Fruit fly (Drosophila melanogaster): ENCODE data around the gene Bub3.

The Bub3 gene

DNA sequence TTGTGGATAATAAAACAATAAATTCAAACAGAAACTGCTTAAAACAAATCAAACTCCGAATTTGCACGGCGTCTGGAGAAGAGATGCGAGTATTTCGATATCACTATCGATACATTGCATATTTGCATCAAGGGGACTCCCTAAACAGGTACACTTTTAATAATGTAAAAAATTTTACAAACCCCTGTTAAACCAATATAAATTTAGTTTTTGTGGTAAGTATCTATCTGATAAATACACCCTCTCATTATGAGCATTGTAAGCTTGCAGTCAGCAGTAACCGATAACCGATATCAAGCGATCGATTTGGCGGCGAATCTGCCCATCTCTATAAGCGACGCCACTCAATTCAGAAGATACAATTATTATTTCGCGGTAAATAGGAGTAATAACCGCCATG, at the start of gene Bub3, which contains the start of gene Cap-D2:
Bub3 (minus strand) TSS at position 89 of the 400 bp plus-strand sequence.
Cap-D2 (plus strand) TSS at position 319 of the 400 bp plus-strand sequence.
- peak; percentile 10 for TF ChIP-seq noc (tag; optimal IDR thresholded peaks at IDR 0.05)

DNA sequence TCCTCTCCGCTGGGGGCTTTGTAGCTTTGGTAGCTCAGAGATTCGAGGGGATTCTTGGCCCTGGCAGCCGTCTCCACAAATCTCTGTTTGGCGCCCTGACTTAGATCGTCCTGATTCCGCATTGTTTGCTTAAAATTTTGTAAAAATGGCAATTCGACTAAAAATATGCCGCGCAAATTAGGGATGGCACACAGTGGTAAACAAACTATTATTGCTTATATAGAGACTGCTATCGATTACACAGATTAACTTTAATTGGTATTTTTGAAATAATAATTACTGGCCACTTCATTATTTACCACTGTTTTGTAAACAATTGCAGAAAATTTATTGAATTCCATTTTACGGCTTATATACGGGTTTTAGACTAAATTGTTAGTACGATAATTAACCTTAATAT, 49.5 kb upstream of the Bub3 start, which contains the start of the genes Naa40 and CG18731:
Naa40 (minus strand) TSS at position 206 of the 400 bp plus-strand sequence.
CG18731 (plus strand) TSS at position 283 of the 400 bp plus-strand sequence.
- no peak for TF ChIP-seq noc (tag; optimal IDR thresholded peaks at IDR 0.05)

DNA sequence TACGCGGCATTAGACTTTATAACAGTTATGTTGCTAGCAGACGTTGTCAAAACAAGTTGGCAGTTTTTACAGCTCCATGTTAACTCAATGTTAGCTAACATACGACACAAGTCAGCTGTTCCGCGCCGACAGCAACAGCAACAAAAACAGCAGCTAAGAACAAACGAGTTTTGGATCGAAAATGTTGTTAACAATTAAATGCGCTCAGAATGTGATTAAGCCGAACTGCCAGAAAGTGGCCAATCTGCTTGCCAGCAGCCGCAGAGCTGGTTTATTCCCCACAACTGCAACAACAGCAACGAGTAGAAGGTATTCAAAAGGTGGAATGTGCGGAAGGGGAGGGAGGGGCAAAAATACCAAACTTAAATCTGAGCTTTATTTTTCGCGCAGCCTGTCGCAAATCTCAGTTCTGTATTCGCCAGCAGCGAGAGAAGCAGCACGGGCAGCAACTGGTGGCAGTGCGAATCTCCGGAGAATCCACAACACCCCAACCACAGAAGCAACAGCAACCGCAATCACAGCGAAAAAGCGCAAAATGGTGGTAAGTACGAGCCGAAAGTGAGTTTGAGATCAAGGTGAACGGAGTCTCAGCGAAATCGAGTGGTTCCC, 47.9 kb upstream of the Bub3 start, which contains the start of gene Pcd:
Pcd (plus strand) TSS at position 116 of the 609 bp plus-strand sequence.
- TF ChIP-seq noc (tag; optimal IDR thresholded peaks at IDR 0.05), result no peak

DNA sequence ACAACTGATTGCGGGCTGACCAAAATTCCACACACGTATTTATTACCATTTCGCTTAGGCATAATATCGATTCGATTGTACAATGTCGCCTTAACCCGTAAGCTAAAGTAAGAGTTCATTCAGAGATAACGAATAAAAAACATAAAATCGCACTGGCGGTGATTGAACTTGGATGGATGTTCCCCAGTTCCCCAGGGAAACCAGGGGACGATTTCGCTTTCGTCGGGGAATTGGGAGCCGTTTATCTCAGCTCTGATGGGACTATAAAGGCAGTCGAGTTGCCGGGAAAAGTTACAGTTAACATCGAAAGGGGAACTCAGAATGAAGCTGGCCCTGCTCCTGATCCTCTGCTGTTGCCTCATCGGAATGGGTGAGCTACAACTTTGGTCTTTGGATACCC, 47.0 kb upstream of the Bub3 start, which contains the start of gene CG34296:
CG34296 (plus strand) TSS at position 301 of the 400 bp plus-strand sequence.
- TF ChIP-seq noc (tag; optimal IDR thresholded peaks at IDR 0.05), result no peak

- TF ChIP-seq noc (tag; optimal IDR thresholded peaks at IDR 0.05), result no peak
Observed at dm6 chr3R:29718363-29718762, 43.1 kb upstream of the Bub3 start, which contains the start of gene CG15506. Gene CG15506 (plus strand): TSS chr3R:29718663.

- no peak for TF ChIP-seq noc (tag; optimal IDR thresholded peaks at IDR 0.05)
Observed at dm6 chr3R:29717519-29717918, 42.3 kb upstream of the Bub3 start.

dm6 chr3R:29716782-29717317, 41.6 kb upstream of the Bub3 start, which contains the start of gene Obp99b:
Gene Obp99b (minus strand): TSS chr3R:29716896.
- no peak for TF ChIP-seq noc (tag; optimal IDR thresholded peaks at IDR 0.05)

dm6 chr3R:29716043-29716781, 41.0 kb upstream of the Bub3 start:
- no peak for TF ChIP-seq noc (tag; optimal IDR thresholded peaks at IDR 0.05)

DNA sequence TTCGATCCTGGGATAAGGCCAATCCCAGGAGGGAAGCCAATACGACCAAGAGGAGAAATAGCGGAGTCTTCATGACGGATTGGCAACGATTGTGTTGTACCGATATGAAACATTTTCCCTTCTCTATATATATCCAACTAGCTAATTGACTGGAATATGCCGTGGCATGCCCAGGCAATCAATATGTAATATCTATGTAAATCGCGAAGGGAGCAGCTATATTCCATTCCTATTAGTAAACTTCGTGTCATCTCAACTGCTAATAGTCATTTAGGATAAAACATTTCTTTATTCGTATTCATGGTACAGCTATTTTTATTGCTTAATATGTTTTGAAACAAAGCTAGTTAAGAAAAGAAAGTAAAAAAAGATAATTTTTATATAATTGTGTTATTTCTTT, 40.1 kb upstream of the Bub3 start, which contains the start of gene Dup99B:
Dup99B (minus strand) TSS at position 101 of the 400 bp plus-strand sequence.
- TF ChIP-seq noc (tag; optimal IDR thresholded peaks at IDR 0.05), result no peak

dm6 chr3R:29714314-29714713, 39.1 kb upstream of the Bub3 start, which contains the start of gene Obp99d:
Gene Obp99d (plus strand): TSS chr3R:29714505.
- no peak for TF ChIP-seq noc (tag; optimal IDR thresholded peaks at IDR 0.05)

DNA sequence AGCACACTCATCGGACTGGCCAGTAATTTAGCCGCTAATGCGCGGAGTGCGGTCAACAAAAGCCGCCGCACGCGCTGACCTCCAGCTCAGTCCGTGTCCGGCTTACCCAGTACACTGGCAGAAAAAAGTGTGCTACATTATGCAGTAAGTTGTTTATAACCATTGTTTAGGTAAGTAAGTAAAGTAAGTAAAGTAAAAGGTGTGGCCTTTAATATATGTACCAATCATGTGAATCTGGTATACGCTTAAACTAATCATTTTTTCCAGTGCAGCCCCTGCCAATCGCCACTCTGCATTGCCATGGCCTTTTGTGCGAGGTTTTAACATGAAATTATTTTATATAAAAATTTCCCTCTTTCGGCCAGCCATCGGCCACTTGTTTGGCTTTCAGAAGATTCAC, 36.2 kb upstream of the Bub3 start:
- no peak for TF ChIP-seq noc (tag; optimal IDR thresholded peaks at IDR 0.05)

- no peak for TF ChIP-seq noc (tag; optimal IDR thresholded peaks at IDR 0.05)
Observed at dm6 chr3R:29708322-29708721, 33.1 kb upstream of the Bub3 start.

DNA sequence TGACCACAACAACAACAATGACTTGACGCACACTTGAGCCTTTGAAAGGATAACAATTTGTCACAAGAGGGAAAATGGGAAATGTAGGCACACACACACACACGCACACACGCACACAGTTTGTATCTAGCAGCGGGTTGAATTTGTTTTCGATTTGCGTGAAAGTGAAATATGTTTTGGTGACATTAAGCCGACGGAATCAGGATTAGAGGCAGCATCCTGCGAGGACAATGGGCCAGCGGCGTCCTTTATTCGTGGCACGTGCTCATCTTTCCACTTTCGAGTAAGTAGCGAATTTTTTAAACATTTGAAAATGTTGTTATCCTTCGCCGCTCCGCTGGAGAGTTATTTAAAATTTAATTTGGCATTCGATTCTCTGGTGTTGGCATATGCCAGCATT, 32.0 kb upstream of the Bub3 start:
- no peak for TF ChIP-seq noc (tag; optimal IDR thresholded peaks at IDR 0.05)

dm6 chr3R:29705789-29706303, 30.6 kb upstream of the Bub3 start:
- TF ChIP-seq noc (tag; optimal IDR thresholded peaks at IDR 0.05), result no peak

DNA sequence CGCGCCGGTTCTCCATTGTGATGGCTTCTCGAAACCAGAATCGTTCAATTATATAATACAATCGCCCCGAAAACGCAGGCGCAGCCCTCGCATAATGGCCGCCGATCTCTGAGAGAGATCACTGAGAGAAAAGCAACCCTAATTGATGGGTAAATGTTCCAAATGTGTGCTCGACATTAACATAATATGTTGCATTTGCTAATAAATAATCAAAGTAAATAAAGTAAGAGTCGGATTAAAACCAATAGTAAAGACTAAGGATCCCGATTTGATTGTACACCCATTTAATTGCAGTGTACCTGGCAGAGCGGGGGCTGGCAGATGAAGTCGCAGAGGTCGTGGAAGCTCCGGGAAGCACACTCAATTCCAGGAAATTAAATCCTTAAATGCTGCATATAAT, 29.3 kb upstream of the Bub3 start:
- no peak for TF ChIP-seq noc (tag; optimal IDR thresholded peaks at IDR 0.05)

DNA sequence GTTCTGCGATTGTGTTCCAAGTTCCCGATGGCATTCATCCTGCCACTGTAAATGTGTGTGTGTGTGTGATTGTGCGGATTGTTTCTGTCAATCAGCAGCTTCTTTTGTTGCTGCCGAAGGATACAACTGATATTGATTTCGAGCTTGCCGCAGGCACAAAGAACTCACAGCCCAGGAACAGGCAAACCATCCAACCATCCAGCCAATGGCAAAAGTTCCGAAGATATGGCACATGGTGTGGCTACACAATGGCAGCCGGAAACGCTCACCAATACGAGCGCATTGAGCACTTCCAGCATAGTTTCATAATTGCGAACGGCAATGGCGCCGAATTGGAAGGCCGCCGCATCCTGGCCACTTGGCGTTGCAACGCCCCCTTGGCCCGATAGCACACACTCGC, 26.5 kb upstream of the Bub3 start:
- no peak for TF ChIP-seq noc (tag; optimal IDR thresholded peaks at IDR 0.05)

Data from whole organism, larva.